Worm (Caenorhabditis elegans) whole organism, L1 larva: ENCODE measurements around the gene npr-32.

Experiments used
- C34B4.2 ChIP-seq: sonication (generic microtip); optimal IDR thresholded peaks from 2 replicates; lab custom pipeline; 2017; ENCODE audit warnings: mild to moderate bottlenecking, missing genetic modification characterization, missing compliant biosample characterization
- jun-1 ChIP-seq: fragments of 150-350 bp; optimal IDR thresholded peaks from 2 replicates; lab custom pipeline; 2014; ENCODE audit warnings: missing biosample characterization, missing genetic modification reagents, missing genetic modification characterization
- nhr-12 ChIP-seq: sonication (generic microtip); optimal IDR thresholded peaks from 2 replicates; lab custom pipeline; 2017; ENCODE audit warnings: missing biosample characterization, missing genetic modification characterization
- unc-62 ChIP-seq: fragments of 150-350 bp; optimal IDR thresholded peaks from 2 replicates; lab custom pipeline; 2014; ENCODE audit warnings: missing biosample characterization, missing genetic modification reagents, missing genetic modification characterization

DNA sequence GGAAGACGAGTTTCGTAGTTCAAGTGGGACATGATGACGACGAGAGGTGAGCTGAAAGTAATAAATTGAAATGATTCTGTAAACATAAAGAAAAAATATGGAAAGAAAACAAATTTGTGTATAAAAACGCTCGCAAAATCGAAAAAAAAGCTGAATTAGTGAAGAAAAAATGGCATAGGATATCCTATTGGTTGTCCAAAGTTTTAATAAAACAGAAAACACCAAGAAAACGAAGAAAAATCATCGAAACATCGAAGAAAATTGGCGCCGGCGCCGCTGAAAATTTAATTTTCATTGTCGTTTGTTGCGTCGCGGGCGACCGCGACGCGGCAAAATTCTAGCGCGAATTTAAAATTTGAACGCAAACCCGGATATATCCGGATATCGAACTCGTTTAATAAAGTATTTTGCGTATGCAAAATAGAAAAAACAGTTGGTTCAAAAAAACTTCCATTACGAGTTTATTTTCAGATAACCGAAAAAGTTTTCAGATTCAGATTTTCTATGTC lies 42.8 kb upstream of the npr-32 start, which contains the start of gene gln-5:
- TF ChIP-seq nhr-12 (tag; lab: Kevin White, UChicago) (no peak), jun-1 (tag; lab: Kevin White, UChicago) (no peak), unc-62 (no peak), C34B4.2 (no peak)
